Fruit fly (Drosophila melanogaster) whole organism, embryonic: ENCODE results near the gene CG11980.
A peak's percentile ranks its signal among the peaks of the same experiment; 100 is the strongest.

Experiments
- B-H2 ChIP-seq: fragments of 200-800 bp; sonication (Bioruptor generic); optimal IDR thresholded peaks from 2 replicates; lab custom pipeline; 2018; ENCODE audit warnings: missing biosample characterization, mild to moderate bottlenecking, missing genetic modification characterization
- Bgb ChIP-seq: fragments of 200-800 bp; sonication (Bioruptor generic); IDR thresholded peaks from 2 replicates; pipeline ENCODE4 v1.3.6; 2022; ENCODE audit warnings: missing biosample characterization, missing genetic modification characterization; ENCODE audit not compliant: partially characterized antibody
- C15 ChIP-seq: fragments of 200-800 bp; sonication (Bioruptor generic); IDR thresholded peaks from 3 replicates; pipeline ENCODE4 v1.3.6; 2022; ENCODE audit warnings: missing biosample characterization, missing genetic modification characterization
- CG12236 ChIP-seq: fragments of 200-800 bp; sonication (Bioruptor generic); optimal IDR thresholded peaks from 2 replicates; lab custom pipeline; 2016; ENCODE audit warnings: missing biosample characterization, missing genetic modification characterization
- CG12769 ChIP-seq: fragments of 200-800 bp; sonication (Bioruptor generic); optimal IDR thresholded peaks from 2 replicates; lab custom pipeline; 2019; ENCODE audit warnings: missing biosample characterization, mild to moderate bottlenecking, missing genetic modification characterization, moderate library complexity
- CG13424 ChIP-seq: fragments of 200-800 bp; sonication (Bioruptor generic); optimal IDR thresholded peaks from 2 replicates; lab custom pipeline; 2019; ENCODE audit warnings: missing biosample characterization, mild to moderate bottlenecking, missing genetic modification characterization, moderate library complexity
- CG14965 ChIP-seq: fragments of 200-800 bp; sonication (Bioruptor generic); optimal IDR thresholded peaks from 2 replicates; lab custom pipeline; 2016; ENCODE audit warnings: missing biosample characterization, missing genetic modification characterization, borderline replicate concordance
- CG17361 ChIP-seq: fragments of 200-800 bp; sonication (Bioruptor generic); IDR thresholded peaks from 3 replicates; pipeline ENCODE4 v1.3.6; 2022; ENCODE audit warnings: missing biosample characterization, missing genetic modification characterization
- CG18599 ChIP-seq: fragments of 200-800 bp; sonication (Bioruptor generic); optimal IDR thresholded peaks from 3 replicates; lab custom pipeline; 2017; ENCODE audit warnings: missing biosample characterization, missing genetic modification characterization, mild to moderate bottlenecking, moderate library complexity, missing genetic modification reagents
- CG2120 ChIP-seq: fragments of 200-800 bp; sonication (Bioruptor generic); optimal IDR thresholded peaks from 3 replicates; lab custom pipeline; 2016; ENCODE audit warnings: missing biosample characterization, missing genetic modification characterization
- CG2678 ChIP-seq: fragments of 200-800 bp; sonication (Bioruptor generic); optimal IDR thresholded peaks from 3 replicates; lab custom pipeline; 2019; ENCODE audit warnings: missing biosample characterization, mild to moderate bottlenecking, missing genetic modification characterization, moderate library complexity
- CG3847 ChIP-seq: fragments of 200-800 bp; sonication (Bioruptor generic); IDR thresholded peaks from 2 replicates; pipeline ENCODE4 v1.3.6; 2022; ENCODE audit warnings: missing biosample characterization, missing genetic modification characterization
- CG6791 ChIP-seq: fragments of 200-800 bp; sonication (Bioruptor generic); IDR thresholded peaks from 3 replicates; pipeline ENCODE4 v1.3.6; 2022; ENCODE audit warnings: missing biosample characterization, missing genetic modification characterization; ENCODE audit not compliant: partially characterized antibody
- CG6813 ChIP-seq: fragments of 200-800 bp; sonication (Bioruptor generic); optimal IDR thresholded peaks from 2 replicates; lab custom pipeline; 2017; ENCODE audit warnings: missing biosample characterization, missing genetic modification characterization, mild to moderate bottlenecking, moderate library complexity, missing genetic modification reagents
- CG7963 ChIP-seq: fragments of 200-800 bp; sonication (Bioruptor generic); IDR thresholded peaks from 3 replicates; pipeline ENCODE4 v1.3.6; 2022; ENCODE audit warnings: missing biosample characterization, missing genetic modification characterization; ENCODE audit not compliant: partially characterized antibody
- Chrac-16 ChIP-seq: fragments of 200-800 bp; sonication (Bioruptor generic); optimal IDR thresholded peaks from 3 replicates; lab custom pipeline; 2016; ENCODE audit warnings: missing biosample characterization, missing genetic modification characterization
- Dip3 ChIP-seq: fragments of 200-800 bp; sonication (Bioruptor generic); optimal IDR thresholded peaks from 3 replicates; lab custom pipeline; 2016; ENCODE audit warnings: missing biosample characterization, missing genetic modification characterization
- Dref ChIP-seq: fragments of 200-800 bp; sonication (Bioruptor generic); IDR thresholded peaks from 2 replicates; pipeline ENCODE4 v1.3.6; 2022; ENCODE audit warnings: missing biosample characterization, missing genetic modification characterization
- E2f2 ChIP-seq: fragments of 200-800 bp; sonication (Bioruptor generic); IDR thresholded peaks from 2 replicates; pipeline ENCODE4 v1.3.6; 2022; ENCODE audit warnings: missing biosample characterization, missing genetic modification characterization
- ERR ChIP-seq: fragments of 200-800 bp; sonication (Bioruptor generic); optimal IDR thresholded peaks from 2 replicates; lab custom pipeline; 2016; ENCODE audit warnings: missing biosample characterization, missing genetic modification characterization
- HLH4C ChIP-seq: fragments of 200-800 bp; sonication (Bioruptor generic); IDR thresholded peaks from 3 replicates; pipeline ENCODE4 v1.3.6; 2022; ENCODE audit warnings: missing biosample characterization, missing genetic modification characterization; ENCODE audit not compliant: partially characterized antibody
- Hmr ChIP-seq: fragments of 200-800 bp; sonication (Bioruptor generic); optimal IDR thresholded peaks from 3 replicates; lab custom pipeline; 2017; ENCODE audit warnings: mild to moderate bottlenecking, missing biosample characterization, missing genetic modification reagents, missing genetic modification characterization
- Lim3 ChIP-seq: fragments of 200-800 bp; sonication (Bioruptor generic); IDR thresholded peaks from 2 replicates; pipeline ENCODE4 v1.3.6; 2022; ENCODE audit warnings: missing biosample characterization, missing genetic modification characterization
- Myb ChIP-seq: fragments of 200-800 bp; sonication (Bioruptor generic); optimal IDR thresholded peaks from 2 replicates; lab custom pipeline; 2016; ENCODE audit warnings: missing biosample characterization, missing genetic modification characterization
- NC2β ChIP-seq: fragments of 200-800 bp; sonication (Bioruptor generic); optimal IDR thresholded peaks from 2 replicates; lab custom pipeline; 2016; ENCODE audit warnings: missing biosample characterization, missing genetic modification characterization
- NFAT ChIP-seq: fragments of 200-800 bp; sonication (Bioruptor generic); IDR thresholded peaks from 2 replicates; pipeline ENCODE4 v1.3.6; 2022; ENCODE audit warnings: missing biosample characterization, missing genetic modification characterization
- Scr ChIP-seq: fragments of 200-800 bp; sonication (Bioruptor generic); IDR thresholded peaks from 2 replicates; pipeline ENCODE4 v1.3.6; 2022; ENCODE audit warnings: missing biosample characterization, missing genetic modification characterization; ENCODE audit not compliant: partially characterized antibody
- aop ChIP-seq: fragments of 200-800 bp; sonication (Bioruptor generic); IDR thresholded peaks from 2 replicates; pipeline ENCODE4 v1.3.6; 2022; ENCODE audit warnings: missing biosample characterization, missing genetic modification characterization
- bab2 ChIP-seq: fragments of 200-800 bp; sonication (Bioruptor generic); optimal IDR thresholded peaks from 2 replicates; lab custom pipeline; 2016; ENCODE audit warnings: missing biosample characterization, missing genetic modification characterization
- cas ChIP-seq: fragments of 200-800 bp; sonication (Bioruptor generic); IDR thresholded peaks from 2 replicates; pipeline ENCODE4 v1.3.6; 2022; ENCODE audit warnings: missing biosample characterization, missing genetic modification characterization
- chinmo ChIP-seq: fragments of 200-800 bp; sonication (Bioruptor generic); IDR thresholded peaks from 4 replicates; pipeline ENCODE4 v1.3.6; 2022; ENCODE audit warnings: missing biosample characterization, missing genetic modification characterization; ENCODE audit not compliant: partially characterized antibody
- chn ChIP-seq: fragments of 200-800 bp; sonication (Bioruptor generic); optimal IDR thresholded peaks from 2 replicates; lab custom pipeline; 2016; ENCODE audit warnings: missing biosample characterization, missing genetic modification characterization
- cwo ChIP-seq: fragments of 200-800 bp; sonication (Bioruptor generic); optimal IDR thresholded peaks from 3 replicates; lab custom pipeline; 2017; ENCODE audit warnings: missing biosample characterization, missing genetic modification characterization, mild to moderate bottlenecking, moderate library complexity, missing genetic modification reagents
- dm ChIP-seq: fragments of 200-800 bp; sonication (Bioruptor generic); optimal IDR thresholded peaks from 3 replicates; lab custom pipeline; 2016; ENCODE audit warnings: missing biosample characterization, missing genetic modification characterization
- dmrt11E ChIP-seq: fragments of 200-800 bp; sonication (Bioruptor generic); optimal IDR thresholded peaks from 3 replicates; lab custom pipeline; 2018; ENCODE audit warnings: missing biosample characterization, mild to moderate bottlenecking, missing genetic modification characterization, moderate library complexity
- ems ChIP-seq: fragments of 200-800 bp; sonication (Bioruptor generic); optimal IDR thresholded peaks from 3 replicates; lab custom pipeline; 2016; ENCODE audit warnings: missing biosample characterization, missing genetic modification characterization
- gcm2 ChIP-seq: fragments of 200-800 bp; sonication (Bioruptor generic); optimal IDR thresholded peaks from 2 replicates; lab custom pipeline; 2016; ENCODE audit warnings: missing biosample characterization, missing genetic modification characterization
- hb ChIP-seq: fragments of 200-800 bp; sonication (Bioruptor generic); IDR thresholded peaks from 3 replicates; pipeline ENCODE4 v1.3.6; 2022; ENCODE audit warnings: missing biosample characterization, missing genetic modification characterization; ENCODE audit not compliant: partially characterized antibody
- her ChIP-seq: fragments of 200-800 bp; sonication (Bioruptor generic); optimal IDR thresholded peaks from 2 replicates; lab custom pipeline; 2016; ENCODE audit warnings: missing biosample characterization, missing genetic modification characterization
- ind ChIP-seq: fragments of 200-800 bp; sonication (Bioruptor generic); optimal IDR thresholded peaks from 3 replicates; lab custom pipeline; 2016; ENCODE audit warnings: missing biosample characterization, missing genetic modification characterization
- nerfin-1 ChIP-seq: fragments of 200-800 bp; sonication (Bioruptor generic); optimal IDR thresholded peaks from 3 replicates; lab custom pipeline; 2019; ENCODE audit warnings: missing biosample characterization, mild to moderate bottlenecking, missing genetic modification characterization, moderate library complexity
- p53 ChIP-seq: fragments of 200-800 bp; sonication (Bioruptor generic); optimal IDR thresholded peaks from 2 replicates; lab custom pipeline; 2016; ENCODE audit warnings: missing biosample characterization, missing genetic modification characterization
- peb ChIP-seq: fragments of 200-800 bp; sonication (Bioruptor generic); IDR thresholded peaks from 2 replicates; pipeline ENCODE4 v1.3.6; 2022; ENCODE audit warnings: missing biosample characterization, missing genetic modification characterization
- prd ChIP-seq, 3 experiments: fragments of >200 bp in 2 of 3; fragments of 200-800 bp in 1 of 3; sonication (Bioruptor generic) in 1 of 3; optimal IDR thresholded peaks in 2 of 3; IDR thresholded peaks in 1 of 3; 2 replicates in 2 of 3; 3 replicates in 1 of 3; pipeline versions ENCODE4 v1.3.6 to Lab custom; 2017 to 2022; ENCODE audit warnings: missing biosample characterization in 1 of 3, missing genetic modification characterization in 1 of 3
- run ChIP-seq: fragments of 200-800 bp; sonication (Bioruptor generic); optimal IDR thresholded peaks from 3 replicates; lab custom pipeline; 2018; ENCODE audit warnings: missing biosample characterization, mild to moderate bottlenecking, missing genetic modification characterization
- sd ChIP-seq: fragments of 200-800 bp; sonication (Bioruptor generic); optimal IDR thresholded peaks from 3 replicates; lab custom pipeline; 2018; ENCODE audit warnings: missing biosample characterization, mild to moderate bottlenecking, missing genetic modification characterization, moderate library complexity
- sr ChIP-seq: fragments of 200-800 bp; sonication (Bioruptor generic); IDR thresholded peaks from 3 replicates; pipeline ENCODE4 v1.3.6; 2022; ENCODE audit warnings: missing biosample characterization, missing genetic modification characterization
- vfl ChIP-seq: fragments of 200-800 bp; sonication (Bioruptor generic); optimal IDR thresholded peaks from 2 replicates; lab custom pipeline; 2016; ENCODE audit warnings: missing biosample characterization, missing genetic modification characterization
- vvl ChIP-seq: fragments of 200-800 bp; sonication (Bioruptor generic); IDR thresholded peaks from 2 replicates; pipeline ENCODE4 v1.3.6; 2022; ENCODE audit warnings: missing biosample characterization, missing genetic modification characterization

CG11980 gene

dm6 chr3R:9038652-9039051 lies 34.8 kb downstream of the CG11980 start, which contains the start of gene hyx (continued):
- TF ChIP-seq bab2 (GFP tag; lab: Kevin White, UChicago): peak; percentile 24
- TF ChIP-seq cwo: no peak
- TF ChIP-seq run (tag; lab: Kevin White, UChicago): no peak
- peak; percentile 46 for TF ChIP-seq ERR
- peak; percentile 83 for TF ChIP-seq Bgb (GFP tag; lab: Robert Waterston, UW)
- peak; percentile 25; the same call in 1 of the 2 replicates for TF ChIP-seq CG3847 (GFP tag; lab: Robert Waterston, UW)
- peak; percentile 23 for TF ChIP-seq p53
- TF ChIP-seq sd: peak; percentile 86
- peak; percentile 38; the same call in 1 of the 3 replicates for TF ChIP-seq CG7963 (GFP tag; lab: Robert Waterston, UW)
- TF ChIP-seq ind (GFP tag; lab: Kevin White, UChicago): peak; percentile 23
- TF ChIP-seq nerfin-1: peak; percentile 91
- peak; percentile 17 for TF ChIP-seq NC2β
- TF ChIP-seq gcm2: no peak
- TF ChIP-seq CG2678 (tag; lab: Kevin White, UChicago): no peak
- peak; percentile 60 for TF ChIP-seq B-H2 (GFP tag; lab: Kevin White, UChicago)
- TF ChIP-seq CG2120: peak; percentile 77
- TF ChIP-seq chinmo (GFP tag; lab: Robert Waterston, UW): peak; percentile 78; the same call in 3 of the 4 replicates
- no peak for TF ChIP-seq Lim3 (GFP tag; lab: Robert Waterston, UW)
- TF ChIP-seq NFAT: peak; percentile 58; the same call in 1 of the 2 replicates
- peak; percentile 54 for TF ChIP-seq Hmr (GFP tag; lab: Kevin White, UChicago)
- no peak for TF ChIP-seq C15 (GFP tag; lab: Robert Waterston, UW)
- TF ChIP-seq Dref (GFP tag; lab: Robert Waterston, UW): peak; percentile 42
- peak; percentile 70 for TF ChIP-seq chn
- TF ChIP-seq prd (optimal IDR thresholded peaks at IDR 0.05; lab: Kevin White, UChicago): no peak
- TF ChIP-seq prd (GFP tag; IDR thresholded peaks at IDR 0.05; lab: Robert Waterston, UW): peak; percentile 38; the same call in 1 of the 3 replicates
- TF ChIP-seq HLH4C: peak; percentile 65; the same call in 2 of the 3 replicates
- TF ChIP-seq E2f2 (GFP tag; lab: Robert Waterston, UW): no peak
- 0 out of 2 replicates have a peak, but pooled peaks have one; percentile 27 for TF ChIP-seq cas
- TF ChIP-seq ems (GFP tag; lab: Kevin White, UChicago): peak; percentile 20
- TF ChIP-seq vfl: peak; percentile 46
- TF ChIP-seq CG6813 (GFP tag; lab: Kevin White, UChicago): no peak
- TF ChIP-seq dmrt11E (tag; lab: Kevin White, UChicago): peak; percentile 27
- TF ChIP-seq aop: no peak
- TF ChIP-seq hb (GFP tag; lab: Robert Waterston, UW): peak; percentile 33; the same call in 1 of the 3 replicates
- TF ChIP-seq vvl: peak; percentile 58; the same call in 1 of the 2 replicates
- peak; percentile 20 for TF ChIP-seq Dip3 (GFP tag; lab: Kevin White, UChicago)
- no peak for TF ChIP-seq CG12236 (GFP tag; lab: Kevin White, UChicago)
- TF ChIP-seq CG6791 (GFP tag; lab: Robert Waterston, UW): peak; percentile 79
- no peak for TF ChIP-seq peb (GFP tag; lab: Robert Waterston, UW)
- TF ChIP-seq sr (GFP tag; lab: Robert Waterston, UW): peak; percentile 79; the same call in 2 of the 3 replicates
- peak; percentile 52 for TF ChIP-seq CG13424 (tag; lab: Kevin White, UChicago)
- TF ChIP-seq CG17361 (GFP tag; lab: Robert Waterston, UW): 0 out of 3 replicates have a peak, but pooled peaks have one; percentile 15
- no peak for TF ChIP-seq CG14965 (GFP tag; lab: Kevin White, UChicago)
- peak; percentile 49 for TF ChIP-seq dm (GFP tag; lab: Kevin White, UChicago)
- TF ChIP-seq Scr (GFP tag; lab: Robert Waterston, UW): peak; percentile 87
- TF ChIP-seq CG12769 (tag; lab: Kevin White, UChicago): peak; percentile 61
- peak; percentile 40 for TF ChIP-seq Myb (GFP tag; lab: Kevin White, UChicago)
- peak; percentile 25 for TF ChIP-seq CG18599 (GFP tag; lab: Kevin White, UChicago)
- peak; percentile 39 for TF ChIP-seq Chrac-16
- peak; percentile 18 for TF ChIP-seq her (GFP tag; lab: Kevin White, UChicago)
